Fruit fly (Drosophila melanogaster) whole organism, wandering third instar larva: ENCODE results near the gene CDK2AP1.
A peak's percentile ranks its signal among the peaks of the same experiment; 100 is the strongest.

Experiments used
- Abd-B ChIP-seq: fragments of >200 bp; optimal IDR thresholded peaks from 2 replicates; lab custom pipeline; 2017; ENCODE audit warnings: missing biosample characterization, missing genetic modification characterization
- CG32264 ChIP-seq: fragments of 200-800 bp; sonication (Bioruptor generic); optimal IDR thresholded peaks from 2 replicates; lab custom pipeline; 2016; ENCODE audit warnings: missing biosample characterization, missing genetic modification characterization
- Dfd ChIP-seq: fragments of >200 bp; optimal IDR thresholded peaks from 2 replicates; lab custom pipeline; 2017; ENCODE audit warnings: missing biosample characterization, missing genetic modification characterization
- GATAd ChIP-seq: sonication (Bioruptor generic); optimal IDR thresholded peaks from 2 replicates; lab custom pipeline; 2016; ENCODE audit warnings: missing biosample characterization, missing genetic modification characterization
- Myc ChIP-seq: fragments of >200 bp; optimal IDR thresholded peaks from 2 replicates; lab custom pipeline; 2017
- OdsH ChIP-seq: fragments of 200-800 bp; sonication (Bioruptor generic); optimal IDR thresholded peaks from 2 replicates; lab custom pipeline; 2016; ENCODE audit warnings: missing biosample characterization, mild to moderate bottlenecking, missing genetic modification characterization
- Rel ChIP-seq, 2 experiments: fragments of 200-800 bp; sonication (Bioruptor generic) in 1 of 2; optimal IDR thresholded peaks; 2 replicates in 1 of 2; 3 replicates in 1 of 2; lab custom pipeline; 2016 to 2019; ENCODE audit warnings: mild to moderate bottlenecking in 2 of 2, missing biosample characterization in 2 of 2, missing genetic modification characterization in 2 of 2, moderate library complexity in 1 of 2
- br ChIP-seq: fragments of 200-800 bp; sonication (Bioruptor generic); optimal IDR thresholded peaks from 2 replicates; lab custom pipeline; 2016; ENCODE audit warnings: missing biosample characterization, missing genetic modification characterization
- dsf ChIP-seq: sonication (Bioruptor generic); optimal IDR thresholded peaks from 2 replicates; lab custom pipeline; 2016; ENCODE audit warnings: missing biosample characterization, missing genetic modification characterization, borderline replicate concordance
- foxo ChIP-seq, 2 experiments: fragments of 200-800 bp; sonication (Bioruptor generic); optimal IDR thresholded peaks; 2 replicates in 1 of 2; 3 replicates in 1 of 2; lab custom pipeline; 2016 to 2017; ENCODE audit warnings: missing biosample characterization in 2 of 2, missing genetic modification characterization in 2 of 2
- h ChIP-seq: fragments of 200-800 bp; sonication (Bioruptor generic); optimal IDR thresholded peaks from 3 replicates; lab custom pipeline; 2016; ENCODE audit warnings: missing biosample characterization, mild to moderate bottlenecking, missing genetic modification characterization
- lola ChIP-seq: fragments of >200 bp; optimal IDR thresholded peaks from 2 replicates; lab custom pipeline; 2017; ENCODE audit warnings: missing biosample characterization, missing genetic modification characterization
- psq ChIP-seq: fragments of 200-800 bp; sonication (Bioruptor generic); optimal IDR thresholded peaks from 3 replicates; lab custom pipeline; 2017; ENCODE audit warnings: missing biosample characterization, mild to moderate bottlenecking, missing genetic modification characterization, moderate library complexity

DNA sequence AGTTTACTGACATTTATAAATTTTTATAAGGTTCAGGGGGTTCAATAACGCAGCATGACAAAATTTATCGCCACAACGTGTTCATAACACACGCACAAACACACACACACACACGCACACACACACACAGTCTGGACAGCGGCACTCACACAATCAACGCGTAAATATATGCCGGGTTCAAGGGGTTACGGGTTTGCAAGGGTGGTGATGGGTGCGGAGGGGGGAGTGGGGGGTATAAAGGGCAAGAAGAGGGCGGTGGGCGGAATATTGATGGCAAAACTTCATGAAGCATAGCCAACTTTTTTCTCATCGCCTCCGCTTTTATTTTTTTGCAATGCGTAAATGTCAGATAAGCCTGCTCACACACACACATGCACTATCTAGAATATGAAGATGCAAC is 38.4 kb downstream of the CDK2AP1 start:
- TF ChIP-seq lola = no peak
- TF ChIP-seq h (GFP tag; lab: Kevin White, UChicago) = no peak
- peak; percentile 74 for TF ChIP-seq Dfd (GFP tag; lab: Kevin White, UChicago)
- no peak for TF ChIP-seq Rel (GFP tag; optimal IDR thresholded peaks at IDR 0.05; lab: Kevin White, UChicago)
- no peak for TF ChIP-seq Rel (tag; optimal IDR thresholded peaks at IDR 0.05; lab: Kevin White, UChicago)
- TF ChIP-seq Abd-B = no peak
- no peak for TF ChIP-seq OdsH
- TF ChIP-seq Myc (lab: Kevin White, UChicago) = no peak
- no peak for TF ChIP-seq br (GFP tag; lab: Kevin White, UChicago)
- no peak for TF ChIP-seq GATAd
- TF ChIP-seq psq (GFP tag; lab: Kevin White, UChicago) = no peak
- TF ChIP-seq foxo (GFP tag; optimal IDR thresholded peaks at IDR 0.05; lab: Kevin White, UChicago) = no peak
- no peak for TF ChIP-seq dsf (GFP tag; lab: Kevin White, UChicago)
- no peak for TF ChIP-seq CG32264 (GFP tag; lab: Kevin White, UChicago)
